Fruit fly (Drosophila melanogaster) whole organism, wandering third instar larva: ENCODE data around the gene lectin-37Da.

ENCODE experiments used
- Abd-B ChIP-seq: fragments of >200 bp; optimal IDR thresholded peaks from 2 replicates; lab custom pipeline; 2017; ENCODE audit warnings: missing biosample characterization, missing genetic modification characterization
- CG32264 ChIP-seq: fragments of 200-800 bp; sonication (Bioruptor generic); optimal IDR thresholded peaks from 2 replicates; lab custom pipeline; 2016; ENCODE audit warnings: missing biosample characterization, missing genetic modification characterization
- CG9705 ChIP-seq: fragments of 200-800 bp; sonication (Bioruptor generic); optimal IDR thresholded peaks from 2 replicates; lab custom pipeline; 2018; ENCODE audit warnings: missing biosample characterization, mild to moderate bottlenecking, missing genetic modification characterization
- CrebA ChIP-seq: fragments of 200-800 bp; sonication (Bioruptor generic); optimal IDR thresholded peaks from 2 replicates; lab custom pipeline; 2016; ENCODE audit warnings: missing biosample characterization, mild to moderate bottlenecking, missing genetic modification characterization, borderline replicate concordance
- Dfd ChIP-seq: fragments of >200 bp; optimal IDR thresholded peaks from 2 replicates; lab custom pipeline; 2017; ENCODE audit warnings: missing biosample characterization, missing genetic modification characterization
- Dif ChIP-seq: fragments of 200-275, 200-300 bp; sonication (Bioruptor generic); optimal IDR thresholded peaks from 2 replicates; lab custom pipeline; 2018; ENCODE audit warnings: missing biosample characterization, missing genetic modification characterization; ENCODE audit not compliant: partially characterized antibody
- GATAd ChIP-seq: sonication (Bioruptor generic); optimal IDR thresholded peaks from 2 replicates; lab custom pipeline; 2016; ENCODE audit warnings: missing biosample characterization, missing genetic modification characterization
- HLH106 ChIP-seq: fragments of 200-800 bp; optimal IDR thresholded peaks from 3 replicates; lab custom pipeline; 2019; ENCODE audit warnings: missing biosample characterization, mild to moderate bottlenecking, missing genetic modification characterization, moderate library complexity
- Hnf4 ChIP-seq: fragments of 200-800 bp; sonication (Bioruptor generic); optimal IDR thresholded peaks from 2 replicates; lab custom pipeline; 2016; ENCODE audit warnings: missing biosample characterization, mild to moderate bottlenecking, missing genetic modification characterization
- Hr78 ChIP-seq: fragments of >200 bp; optimal IDR thresholded peaks from 2 replicates; lab custom pipeline; 2017; ENCODE audit warnings: missing biosample characterization, missing genetic modification characterization
- Hr83 ChIP-seq: fragments of 200-300 bp; sonication (Bioruptor generic); optimal IDR thresholded peaks from 2 replicates; lab custom pipeline; 2016; ENCODE audit warnings: missing biosample characterization, mild to moderate bottlenecking, missing genetic modification characterization, moderate library complexity; ENCODE audit not compliant: poor library complexity, severe bottlenecking
- Jra ChIP-seq: sonication (Bioruptor generic); optimal IDR thresholded peaks from 2 replicates; lab custom pipeline; 2016; ENCODE audit warnings: missing biosample characterization, missing genetic modification characterization
- Mio ChIP-seq: sonication (Bioruptor generic); optimal IDR thresholded peaks from 2 replicates; lab custom pipeline; 2016; ENCODE audit warnings: missing biosample characterization, missing genetic modification characterization
- Myc ChIP-seq: fragments of >200 bp; optimal IDR thresholded peaks from 2 replicates; lab custom pipeline; 2017
- N ChIP-seq: fragments of >200 bp; optimal IDR thresholded peaks from 2 replicates; lab custom pipeline; 2018; ENCODE audit warnings: missing biosample characterization, missing external identifiers, missing genetic modification characterization
- OdsH ChIP-seq: fragments of 200-800 bp; sonication (Bioruptor generic); optimal IDR thresholded peaks from 2 replicates; lab custom pipeline; 2016; ENCODE audit warnings: missing biosample characterization, mild to moderate bottlenecking, missing genetic modification characterization
- Rel ChIP-seq, 2 experiments: fragments of 200-800 bp; sonication (Bioruptor generic) in 1 of 2; optimal IDR thresholded peaks; 2 replicates in 1 of 2; 3 replicates in 1 of 2; lab custom pipeline; 2016 to 2019; ENCODE audit warnings: mild to moderate bottlenecking in 2 of 2, missing biosample characterization in 2 of 2, missing genetic modification characterization in 2 of 2, moderate library complexity in 1 of 2
- Sp1 ChIP-seq: fragments of 200-800 bp; sonication (Bioruptor generic); optimal IDR thresholded peaks from 3 replicates; lab custom pipeline; 2019; ENCODE audit warnings: missing biosample characterization, mild to moderate bottlenecking, missing genetic modification characterization, moderate library complexity
- Vsx2 ChIP-seq: fragments of 200-300, 225-300 bp; sonication (Bioruptor generic); optimal IDR thresholded peaks from 2 replicates; lab custom pipeline; 2018; ENCODE audit warnings: missing biosample characterization, missing genetic modification characterization; ENCODE audit not compliant: partially characterized antibody
- br ChIP-seq: fragments of 200-800 bp; sonication (Bioruptor generic); optimal IDR thresholded peaks from 2 replicates; lab custom pipeline; 2016; ENCODE audit warnings: missing biosample characterization, missing genetic modification characterization
- brk ChIP-seq: fragments of 200-800 bp; sonication (Bioruptor generic); optimal IDR thresholded peaks from 2 replicates; lab custom pipeline; 2016; ENCODE audit warnings: missing biosample characterization, mild to moderate bottlenecking, missing genetic modification characterization
- dl ChIP-seq, 2 experiments: fragments of 175-275, 200-275 bp in 1 of 2; fragments of 200-275 bp in 1 of 2; sonication (Bioruptor generic); optimal IDR thresholded peaks; lab custom pipeline; 2018; ENCODE audit warnings: mild to moderate bottlenecking in 2 of 2, missing biosample characterization in 2 of 2, missing genetic modification characterization in 2 of 2, moderate library complexity in 2 of 2; ENCODE audit not compliant: partially characterized antibody in 2 of 2, insufficient read depth in 1 of 2
- dmrt93B ChIP-seq: fragments of 200-800 bp; sonication (Bioruptor generic); optimal IDR thresholded peaks from 2 replicates; lab custom pipeline; 2018; ENCODE audit warnings: missing biosample characterization, mild to moderate bottlenecking, missing genetic modification characterization
- dsf ChIP-seq: sonication (Bioruptor generic); optimal IDR thresholded peaks from 2 replicates; lab custom pipeline; 2016; ENCODE audit warnings: missing biosample characterization, missing genetic modification characterization, borderline replicate concordance
- ey ChIP-seq: fragments of 200-800 bp; sonication (Bioruptor generic); optimal IDR thresholded peaks from 2 replicates; lab custom pipeline; 2016; ENCODE audit warnings: missing biosample characterization, missing genetic modification characterization
- foxo ChIP-seq, 2 experiments: fragments of 200-800 bp; sonication (Bioruptor generic); optimal IDR thresholded peaks; 2 replicates in 1 of 2; 3 replicates in 1 of 2; lab custom pipeline; 2016 to 2017; ENCODE audit warnings: missing biosample characterization in 2 of 2, missing genetic modification characterization in 2 of 2
- fru ChIP-seq: fragments of 200-800 bp; sonication (Bioruptor generic); optimal IDR thresholded peaks from 3 replicates; lab custom pipeline; 2016; ENCODE audit warnings: missing biosample characterization, mild to moderate bottlenecking, missing genetic modification characterization
- h ChIP-seq: fragments of 200-800 bp; sonication (Bioruptor generic); optimal IDR thresholded peaks from 3 replicates; lab custom pipeline; 2016; ENCODE audit warnings: missing biosample characterization, mild to moderate bottlenecking, missing genetic modification characterization
- jim ChIP-seq: fragments of 175-275, 200-325 bp; sonication (Bioruptor generic); optimal IDR thresholded peaks from 2 replicates; lab custom pipeline; 2016; ENCODE audit warnings: missing biosample characterization, mild to moderate bottlenecking, missing genetic modification characterization
- lola ChIP-seq: fragments of >200 bp; optimal IDR thresholded peaks from 2 replicates; lab custom pipeline; 2017; ENCODE audit warnings: missing biosample characterization, missing genetic modification characterization
- pan ChIP-seq: fragments of >200 bp; optimal IDR thresholded peaks from 2 replicates; lab custom pipeline; 2017
- psq ChIP-seq: fragments of 200-800 bp; sonication (Bioruptor generic); optimal IDR thresholded peaks from 3 replicates; lab custom pipeline; 2017; ENCODE audit warnings: missing biosample characterization, mild to moderate bottlenecking, missing genetic modification characterization, moderate library complexity
- rgr ChIP-seq: fragments of 200-800 bp; sonication (Bioruptor generic); optimal IDR thresholded peaks from 3 replicates; lab custom pipeline; 2016; ENCODE audit warnings: missing biosample characterization, mild to moderate bottlenecking, missing genetic modification characterization
- sage ChIP-seq: fragments of 200-800 bp; sonication (Bioruptor generic); optimal IDR thresholded peaks from 2 replicates; lab custom pipeline; 2016; ENCODE audit warnings: missing biosample characterization, mild to moderate bottlenecking, missing genetic modification characterization
- sv ChIP-seq: fragments of 200-800 bp; sonication (Bioruptor generic); optimal IDR thresholded peaks from 3 replicates; lab custom pipeline; 2016; ENCODE audit warnings: missing biosample characterization, missing genetic modification characterization
- tai ChIP-seq: sonication (Bioruptor generic); optimal IDR thresholded peaks from 2 replicates; lab custom pipeline; 2016; ENCODE audit warnings: missing biosample characterization, missing genetic modification characterization
- usp ChIP-seq: fragments of >200 bp; optimal IDR thresholded peaks from 2 replicates; lab custom pipeline; 2017; ENCODE audit warnings: missing biosample characterization, missing genetic modification characterization
- woc ChIP-seq: sonication (Bioruptor generic); optimal IDR thresholded peaks from 2 replicates; lab custom pipeline; 2016; ENCODE audit warnings: missing biosample characterization, mild to moderate bottlenecking, missing genetic modification characterization

The lectin-37Da gene

dm6 chr2L:19454070-19454751, 36.1 kb downstream of the lectin-37Da start, which contains the start of gene CG10026:
TSS of gene CG10026 (plus strand) at chr2L:19454256.
- no peak for TF ChIP-seq Hnf4
- TF ChIP-seq ey (GFP tag; lab: Kevin White, UChicago): peak; percentile 59
- no peak for TF ChIP-seq GATAd
- TF ChIP-seq br (GFP tag; lab: Kevin White, UChicago): peak; percentile 59
- TF ChIP-seq CG32264 (GFP tag; lab: Kevin White, UChicago): no peak
- peak; percentile 58 for TF ChIP-seq OdsH
- no peak for TF ChIP-seq lola (GFP tag; lab: Kevin White, UChicago)
- no peak for TF ChIP-seq Dfd
- no peak for TF ChIP-seq N (GFP tag; lab: Kevin White, UChicago)
- no peak for TF ChIP-seq Hr78
- no peak for TF ChIP-seq dmrt93B
- no peak for TF ChIP-seq dl (GFP tag; optimal IDR thresholded peaks at IDR 0.05; lab: Kevin White, UChicago; ENCODE audit: insufficient read depth in 1 of 2, partially characterized antibody in 2 of 2)
- TF ChIP-seq foxo (GFP tag; optimal IDR thresholded peaks at IDR 0.05; lab: Kevin White, UChicago): peak in 1 of 2 experiments; percentile 16
- TF ChIP-seq Mio (GFP tag; lab: Kevin White, UChicago): no peak
- TF ChIP-seq HLH106: peak; percentile 53
- peak; percentile 52 for TF ChIP-seq fru (GFP tag; lab: Kevin White, UChicago)
- TF ChIP-seq dsf: no peak
- TF ChIP-seq Sp1 (GFP tag; lab: Kevin White, UChicago): peak; percentile 51
- TF ChIP-seq jim: no peak
- no peak for TF ChIP-seq Rel (GFP tag; optimal IDR thresholded peaks at IDR 0.05; lab: Kevin White, UChicago)
- TF ChIP-seq Rel (tag; optimal IDR thresholded peaks at IDR 0.05; lab: Kevin White, UChicago): no peak
- no peak for TF ChIP-seq Abd-B
- TF ChIP-seq Dif: peak; percentile 34
- peak; percentile 31 for TF ChIP-seq woc (GFP tag; lab: Kevin White, UChicago)
- TF ChIP-seq Jra (GFP tag; lab: Kevin White, UChicago): no peak
- peak; percentile 61 for TF ChIP-seq psq
- no peak for TF ChIP-seq brk (GFP tag; lab: Kevin White, UChicago)
- no peak for TF ChIP-seq sage (GFP tag; lab: Kevin White, UChicago)
- TF ChIP-seq CrebA: no peak
- peak; percentile 62 for TF ChIP-seq rgr (GFP tag; lab: Kevin White, UChicago)
- no peak for TF ChIP-seq Hr83 (GFP tag; lab: Kevin White, UChicago)
- peak; percentile 25 for TF ChIP-seq h (GFP tag; lab: Kevin White, UChicago)
- no peak for TF ChIP-seq tai (GFP tag; lab: Kevin White, UChicago)
- TF ChIP-seq sv (GFP tag; lab: Kevin White, UChicago): no peak
- TF ChIP-seq Myc: no peak
- TF ChIP-seq usp (GFP tag; lab: Kevin White, UChicago): no peak
- TF ChIP-seq pan (lab: Kevin White, UChicago): no peak
- TF ChIP-seq CG9705 (GFP tag; lab: Kevin White, UChicago): no peak
- no peak for TF ChIP-seq Vsx2

DNA sequence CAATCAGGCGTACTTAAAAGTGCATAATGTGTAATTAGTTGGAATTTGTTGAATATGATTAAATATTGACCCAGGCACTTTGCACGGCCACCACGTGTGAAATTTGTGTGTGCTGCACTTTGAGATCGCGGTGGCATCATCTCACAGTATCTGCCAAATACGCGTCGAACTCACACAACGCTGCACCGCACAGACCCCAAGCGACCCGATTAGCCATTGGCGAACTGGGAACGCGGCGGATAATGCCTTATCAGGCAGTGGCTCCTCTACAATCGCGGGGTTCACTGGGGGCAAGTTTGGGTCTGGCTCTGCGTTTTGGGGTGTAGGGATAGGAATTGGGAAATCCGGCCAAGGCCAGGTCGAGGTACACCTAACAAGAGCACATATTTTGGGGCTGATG, 37.1 kb downstream of the lectin-37Da start:
- TF ChIP-seq foxo (GFP tag; optimal IDR thresholded peaks at IDR 0.05; lab: Kevin White, UChicago) (no peak), lola (GFP tag; lab: Kevin White, UChicago) (no peak), Dif (no peak), fru (GFP tag; lab: Kevin White, UChicago) (no peak), Mio (GFP tag; lab: Kevin White, UChicago) (no peak), woc (GFP tag; lab: Kevin White, UChicago) (no peak), Myc (no peak), usp (GFP tag; lab: Kevin White, UChicago) (no peak), CG9705 (GFP tag; lab: Kevin White, UChicago) (no peak), Vsx2 (no peak), dmrt93B (no peak), Hnf4 (no peak), tai (GFP tag; lab: Kevin White, UChicago) (no peak), Rel (GFP tag; optimal IDR thresholded peaks at IDR 0.05; lab: Kevin White, UChicago) (no peak), Rel (tag; optimal IDR thresholded peaks at IDR 0.05; lab: Kevin White, UChicago) (no peak), Hr83 (GFP tag; lab: Kevin White, UChicago) (no peak), rgr (GFP tag; lab: Kevin White, UChicago) (no peak)
- TF ChIP-seq, all 38 proteins: peak for 0
